Fruit fly (Drosophila melanogaster): ENCODE results near the gene GCS2beta.
A peak's percentile ranks its signal among the peaks of the same experiment; 100 is the strongest.

Gene GCS2beta

dm6 chr2L:17449608-17450504, 34.3 kb downstream of the GCS2beta start, which contains the start of gene dl (continued):
- TF ChIP-seq Eip75B (GFP tag; optimal IDR thresholded peaks at IDR 0.05) (peak; percentile 45), eg (GFP tag; IDR thresholded peaks at IDR 0.05) (peak; percentile 67; the same call in 2 of the 3 replicates), lz (GFP tag; optimal IDR thresholded peaks at IDR 0.05) (peak; percentile 2), Hr39 (GFP tag; optimal IDR thresholded peaks at IDR 0.05) (peak; percentile 35), cyc (GFP tag; optimal IDR thresholded peaks at IDR 0.05) (peak; percentile 37), svp (GFP tag) (peak; percentile 78), Sox14 (GFP tag; optimal IDR thresholded peaks at IDR 0.05) (peak; percentile 50), Gug (GFP tag; IDR thresholded peaks at IDR 0.05) (no peak), Ets21C (GFP tag; optimal IDR thresholded peaks at IDR 0.05) (no peak), topi (GFP tag; optimal IDR thresholded peaks at IDR 0.05) (peak; percentile 28), fd85E (GFP tag; optimal IDR thresholded peaks at IDR 0.05) (no peak), spab (GFP tag; optimal IDR thresholded peaks at IDR 0.05) (peak; percentile 42), vri (GFP tag; optimal IDR thresholded peaks at IDR 0.05) (peak; percentile 72), Eip93F (GFP tag; optimal IDR thresholded peaks at IDR 0.05) (no peak), CG1621 (tag; optimal IDR thresholded peaks at IDR 0.05) (peak; percentile 58), CG10631 (GFP tag; optimal IDR thresholded peaks at IDR 0.05) (peak; percentile 36), CG3919 (GFP tag; optimal IDR thresholded peaks at IDR 0.05) (peak; percentile 43), CG6276 (GFP tag; optimal IDR thresholded peaks at IDR 0.05) (peak; percentile 75), Ets96B (tag; optimal IDR thresholded peaks at IDR 0.05) (peak; percentile 36), acj6 (GFP tag; optimal IDR thresholded peaks at IDR 0.05) (peak; percentile 36), CG4318 (GFP tag; optimal IDR thresholded peaks at IDR 0.05) (peak; percentile 65)

- TF ChIP-seq CG15336 (GFP tag; IDR thresholded peaks at IDR 0.05) (0 out of 2 replicates have a peak, but pooled peaks have one; percentile 9), fkh (GFP tag; optimal IDR thresholded peaks at IDR 0.05) (peak; percentile 74), vri (GFP tag; optimal IDR thresholded peaks at IDR 0.05) (peak; percentile 30), esn (GFP tag; optimal IDR thresholded peaks at IDR 0.05) (no peak), CG10669 (GFP tag; optimal IDR thresholded peaks at IDR 0.05) (no peak)
These were observed 35.7 kb downstream of the GCS2beta start for dm6 chr2L:17448435-17448834.

dm6 chr2L:17447071-17447470, 37.0 kb downstream of the GCS2beta start:
- TF ChIP-seq vri (GFP tag; optimal IDR thresholded peaks at IDR 0.05) (no peak), Eip75B (GFP tag; optimal IDR thresholded peaks at IDR 0.05) (no peak), fd85E (GFP tag; optimal IDR thresholded peaks at IDR 0.05) (no peak), CG3919 (GFP tag; optimal IDR thresholded peaks at IDR 0.05) (no peak), achi (GFP tag; optimal IDR thresholded peaks at IDR 0.05) (no peak), spab (GFP tag; optimal IDR thresholded peaks at IDR 0.05) (no peak), CG11762 (GFP tag; optimal IDR thresholded peaks at IDR 0.05; ENCODE audit: insufficient read depth) (no peak), fkh (GFP tag; optimal IDR thresholded peaks at IDR 0.05) (no peak), Sox14 (GFP tag; optimal IDR thresholded peaks at IDR 0.05) (no peak), fd59A (GFP tag; optimal IDR thresholded peaks at IDR 0.05) (no peak), Hr39 (GFP tag; optimal IDR thresholded peaks at IDR 0.05) (no peak), CG11902 (GFP tag; optimal IDR thresholded peaks at IDR 0.05) (no peak)

DNA sequence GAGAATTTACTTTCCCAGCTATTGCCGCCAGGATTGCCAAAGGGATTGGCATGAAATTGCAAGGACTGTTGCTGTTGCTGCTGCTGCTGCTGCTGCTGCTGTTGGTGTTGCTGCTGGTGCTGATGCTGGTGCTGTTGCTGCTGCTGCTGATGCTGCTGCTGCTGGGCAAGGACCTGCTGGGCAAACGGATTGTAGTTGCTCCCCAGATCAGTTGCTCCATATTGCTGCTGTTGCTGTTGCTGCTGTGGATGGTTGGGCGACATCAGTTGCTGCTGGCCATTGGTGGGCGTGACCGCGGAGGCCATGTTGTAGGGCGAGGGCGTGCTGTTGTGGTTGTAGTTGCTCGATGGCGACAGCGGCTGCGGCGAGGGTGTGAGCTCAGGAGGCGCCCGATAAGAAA, 46.5 kb downstream of the GCS2beta start:
- TF ChIP-seq CG7368 (GFP tag; optimal IDR thresholded peaks at IDR 0.05) (no peak), CG31627 (GFP tag; optimal IDR thresholded peaks at IDR 0.05) (no peak), lz (GFP tag; optimal IDR thresholded peaks at IDR 0.05) (no peak), Ets21C (GFP tag; optimal IDR thresholded peaks at IDR 0.05) (no peak), Eip93F (GFP tag; optimal IDR thresholded peaks at IDR 0.05) (no peak), CG15336 (GFP tag; IDR thresholded peaks at IDR 0.05) (no peak), spab (GFP tag; optimal IDR thresholded peaks at IDR 0.05) (no peak)

DNA sequence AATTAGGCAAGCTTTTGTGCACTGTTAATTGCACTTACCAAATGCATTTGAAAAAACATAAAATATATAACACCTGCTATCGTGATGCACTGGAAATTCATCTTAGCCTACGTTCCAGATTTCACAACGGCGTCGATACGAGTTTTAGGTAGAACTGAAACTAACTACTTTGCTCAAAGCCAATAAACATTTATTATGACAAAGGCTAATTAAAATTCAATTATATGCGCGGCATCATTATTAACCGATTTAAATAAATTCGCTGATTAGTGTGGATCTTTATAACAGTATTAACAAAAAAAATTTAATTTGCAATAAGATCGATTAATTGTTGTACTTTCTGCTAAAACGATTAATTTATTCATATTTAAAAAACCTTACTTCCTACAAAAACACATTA, 47.6 kb downstream of the GCS2beta start, which contains the start of gene CG33928:
TSS of gene CG33928 (minus strand) at position 101 of the 400 bp plus-strand sequence.
- TF ChIP-seq CG10669 (GFP tag; optimal IDR thresholded peaks at IDR 0.05) (no peak), CG6854 (GFP tag; optimal IDR thresholded peaks at IDR 0.05) (no peak), net (GFP tag; optimal IDR thresholded peaks at IDR 0.05) (no peak), vri (GFP tag; optimal IDR thresholded peaks at IDR 0.05) (no peak), dsx (GFP tag; optimal IDR thresholded peaks at IDR 0.05; ENCODE audit: poor library complexity, severe bottlenecking) (no peak), lz (GFP tag; optimal IDR thresholded peaks at IDR 0.05) (no peak), topi (GFP tag; optimal IDR thresholded peaks at IDR 0.05) (no peak)

All from whole organism, prepupa.